Worm (Caenorhabditis elegans) whole organism, late embryonic: ENCODE data around the gene rbg-1.
"Not testable (repeated sequence)": the region's sequence is repeated elsewhere in the genome, so short reads cannot be mapped to it uniquely, and the experiment has no call there.

Source experiments
- K02D7.2 ChIP-seq: sonication (generic microtip); optimal IDR thresholded peaks from 2 replicates; lab custom pipeline; 2017; ENCODE audit warnings: mild to moderate bottlenecking, missing genetic modification characterization, missing compliant biosample characterization
- T23F11.4 ChIP-seq: fragments of 200-800 bp; sonication (Bioruptor generic); optimal IDR thresholded peaks from 2 replicates; lab custom pipeline; 2018; ENCODE audit warnings: mild to moderate bottlenecking, missing genetic modification characterization, missing compliant biosample characterization
- Y22D7AL.16 ChIP-seq: sonication (generic microtip); optimal IDR thresholded peaks from 2 replicates; lab custom pipeline; 2016; ENCODE audit warnings: missing genetic modification characterization, missing compliant biosample characterization
- ceh-14 ChIP-seq: sonication (generic microtip); optimal IDR thresholded peaks from 2 replicates; lab custom pipeline; 2016; ENCODE audit warnings: missing genotype, missing genetic modification characterization, missing compliant biosample characterization
- ceh-31 ChIP-seq: sonication (generic microtip); optimal IDR thresholded peaks from 2 replicates; lab custom pipeline; 2016; ENCODE audit warnings: missing genetic modification characterization, missing compliant biosample characterization
- ceh-34 ChIP-seq: sonication (generic microtip); optimal IDR thresholded peaks from 2 replicates; lab custom pipeline; 2016; ENCODE audit warnings: mild to moderate bottlenecking, missing genetic modification characterization, missing compliant biosample characterization
- ceh-48 ChIP-seq: sonication (generic microtip); optimal IDR thresholded peaks from 2 replicates; lab custom pipeline; 2016; ENCODE audit warnings: missing genetic modification characterization, inconsistent platforms, missing compliant biosample characterization
- che-1 ChIP-seq: sonication (generic microtip); optimal IDR thresholded peaks from 2 replicates; lab custom pipeline; 2016; ENCODE audit warnings: mild to moderate bottlenecking, missing genetic modification characterization, missing compliant biosample characterization
- dve-1 ChIP-seq: sonication (generic microtip); optimal IDR thresholded peaks from 2 replicates; lab custom pipeline; 2017; ENCODE audit warnings: antibody characterized with exemption, mild to moderate bottlenecking, missing genetic modification characterization, missing compliant biosample characterization
- elt-2 ChIP-seq: sonication (generic microtip); optimal IDR thresholded peaks from 2 replicates; lab custom pipeline; 2016; ENCODE audit warnings: missing genetic modification reagents, missing genetic modification characterization, missing compliant biosample characterization
- eyg-1 ChIP-seq: sonication (generic microtip); optimal IDR thresholded peaks from 2 replicates; lab custom pipeline; 2016; ENCODE audit warnings: missing genotype, missing genetic modification characterization, missing compliant biosample characterization
- fkh-10 ChIP-seq: fragments of 150-350 bp; optimal IDR thresholded peaks from 2 replicates; lab custom pipeline; 2014; ENCODE audit warnings: missing biosample characterization, missing genetic modification reagents, missing genetic modification characterization
- fkh-6 ChIP-seq: sonication (generic microtip); optimal IDR thresholded peaks from 2 replicates; lab custom pipeline; 2016; ENCODE audit warnings: missing genetic modification characterization, missing compliant biosample characterization
- gmeb-2 ChIP-seq: sonication (generic microtip); optimal IDR thresholded peaks from 2 replicates; lab custom pipeline; 2016; ENCODE audit warnings: missing genetic modification characterization, inconsistent platforms, missing compliant biosample characterization
- hlh-13 ChIP-seq: fragments of 200-800 bp; sonication (Bioruptor generic); optimal IDR thresholded peaks from 2 replicates; lab custom pipeline; 2018; ENCODE audit warnings: mild to moderate bottlenecking, missing genetic modification characterization, missing compliant biosample characterization
- hlh-30 ChIP-seq: sonication (generic microtip); optimal IDR thresholded peaks from 2 replicates; lab custom pipeline; 2017; ENCODE audit warnings: antibody characterized with exemption, missing genetic modification characterization, missing compliant biosample characterization; ENCODE audit not compliant: insufficient read depth
- hlh-6 ChIP-seq: sonication (generic microtip); optimal IDR thresholded peaks from 2 replicates; lab custom pipeline; 2016; ENCODE audit warnings: missing genotype, missing genetic modification characterization, missing compliant biosample characterization
- mec-3 ChIP-seq: sonication (generic microtip); optimal IDR thresholded peaks from 2 replicates; lab custom pipeline; 2016; ENCODE audit warnings: borderline replicate concordance, missing genetic modification characterization, missing compliant biosample characterization
- nfya-1 ChIP-seq: sonication (generic microtip); optimal IDR thresholded peaks from 2 replicates; lab custom pipeline; 2017; ENCODE audit warnings: missing genetic modification characterization, mild to moderate bottlenecking, missing compliant biosample characterization, antibody characterized with exemption, moderate library complexity
- nhr-11 ChIP-seq: fragments of 150-350 bp; optimal IDR thresholded peaks from 2 replicates; lab custom pipeline; 2014; ENCODE audit warnings: missing biosample characterization, missing genetic modification characterization
- nhr-232 ChIP-seq: sonication (generic microtip); optimal IDR thresholded peaks from 2 replicates; lab custom pipeline; 2016; ENCODE audit warnings: missing genetic modification characterization, missing compliant biosample characterization
- npax-4 ChIP-seq: sonication (generic microtip); optimal IDR thresholded peaks from 2 replicates; lab custom pipeline; 2016; ENCODE audit warnings: missing genetic modification characterization, missing compliant biosample characterization
- odd-2 ChIP-seq: sonication (generic microtip); optimal IDR thresholded peaks from 2 replicates; lab custom pipeline; 2017; ENCODE audit warnings: antibody characterized with exemption, mild to moderate bottlenecking, missing genetic modification characterization, missing compliant biosample characterization
- pag-3 ChIP-seq: sonication (generic microtip); optimal IDR thresholded peaks from 2 replicates; lab custom pipeline; 2016; ENCODE audit warnings: missing compliant biosample characterization, missing genetic modification characterization, borderline replicate concordance
- pat-9 ChIP-seq: fragments of 200-800 bp; sonication (Bioruptor generic); optimal IDR thresholded peaks from 2 replicates; lab custom pipeline; 2018; ENCODE audit warnings: mild to moderate bottlenecking, missing genetic modification characterization, moderate library complexity, missing compliant biosample characterization
- pax-1 ChIP-seq: fragments of 150-350 bp; optimal IDR thresholded peaks from 2 replicates; lab custom pipeline; 2014; ENCODE audit warnings: missing biosample characterization, missing genetic modification characterization
- ref-2 ChIP-seq: sonication (generic microtip); optimal IDR thresholded peaks from 2 replicates; lab custom pipeline; 2016; ENCODE audit warnings: missing genetic modification characterization, missing compliant biosample characterization
- sox-4 ChIP-seq: sonication (generic microtip); optimal IDR thresholded peaks from 2 replicates; lab custom pipeline; 2017; ENCODE audit warnings: mild to moderate bottlenecking, missing genetic modification characterization, inconsistent platforms, missing compliant biosample characterization
- syd-9 ChIP-seq: sonication (generic microtip); optimal IDR thresholded peaks from 2 replicates; lab custom pipeline; 2016; ENCODE audit warnings: mild to moderate bottlenecking, missing genetic modification characterization, moderate library complexity, missing compliant biosample characterization
- tbx-2 ChIP-seq: sonication (generic microtip); optimal IDR thresholded peaks from 2 replicates; lab custom pipeline; 2016; ENCODE audit warnings: missing genetic modification characterization, missing compliant biosample characterization
- unc-3 ChIP-seq, 2 experiments: fragments of 200-800 bp in 1 of 2; sonication (Bioruptor generic) in 1 of 2; sonication (generic microtip) in 1 of 2; conservative IDR thresholded peaks in 1 of 2; optimal IDR thresholded peaks in 1 of 2; 2 replicates each; pipeline versions ENCODE4 v1.3.6 to Lab custom; 2016 to 2022; ENCODE audit warnings: missing compliant biosample characterization in 2 of 2, missing genetic modification characterization in 2 of 2, missing genetic modification reagents in 1 of 2
- unc-42 ChIP-seq: sonication (generic microtip); optimal IDR thresholded peaks from 2 replicates; lab custom pipeline; 2016; ENCODE audit warnings: missing genotype, missing genetic modification characterization, missing compliant biosample characterization
- unc-86 ChIP-seq: sonication (generic microtip); optimal IDR thresholded peaks from 2 replicates; lab custom pipeline; 2016; ENCODE audit warnings: missing genetic modification characterization, missing compliant biosample characterization
- zip-5 ChIP-seq: sonication (generic microtip); optimal IDR thresholded peaks from 2 replicates; lab custom pipeline; 2016; ENCODE audit warnings: missing genetic modification characterization, missing compliant biosample characterization
- ztf-16 ChIP-seq: sonication (generic microtip); optimal IDR thresholded peaks from 2 replicates; lab custom pipeline; 2017; ENCODE audit warnings: missing genetic modification characterization, missing compliant biosample characterization

The rbg-1 gene

DNA sequence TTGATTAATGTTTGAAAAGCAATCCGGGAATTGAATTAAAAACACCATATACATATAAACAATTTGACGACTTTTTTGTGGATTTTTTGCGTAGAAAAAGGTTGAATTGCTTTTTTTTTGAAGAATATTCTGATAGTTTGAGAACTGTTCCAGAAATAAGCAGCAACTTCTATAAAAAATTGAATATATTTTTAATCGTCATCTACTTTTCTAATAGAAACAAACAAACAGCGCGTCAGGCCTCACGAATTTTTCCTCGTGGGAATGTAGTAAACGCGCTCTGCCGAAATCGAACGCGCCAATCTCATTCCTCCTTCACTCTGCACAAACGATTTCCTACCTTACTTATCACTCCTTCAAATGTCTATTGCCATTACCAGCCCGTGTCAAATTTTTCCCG is 19.1 kb upstream of the rbg-1 start, which contains the start of gene rgs-11:
Gene rgs-11 (plus strand): TSS at position 301 of the 400 bp plus-strand sequence.
- TF ChIP-seq sox-4 (no peak), T23F11.4 (no peak), npax-4 (tag; lab: Kevin White, UChicago) (no peak)
- TF ChIP-seq, all 69 proteins: peak for 0

- TF ChIP-seq hlh-6 (tag; lab: Kevin White, UChicago), result no peak
These were observed 17.6 kb upstream of the rbg-1 start, which contains the start of gene F45B8.5 for ce11 chrX:14965761-14966160. TSS of gene F45B8.5 (plus strand) at chrX:14966061.

DNA sequence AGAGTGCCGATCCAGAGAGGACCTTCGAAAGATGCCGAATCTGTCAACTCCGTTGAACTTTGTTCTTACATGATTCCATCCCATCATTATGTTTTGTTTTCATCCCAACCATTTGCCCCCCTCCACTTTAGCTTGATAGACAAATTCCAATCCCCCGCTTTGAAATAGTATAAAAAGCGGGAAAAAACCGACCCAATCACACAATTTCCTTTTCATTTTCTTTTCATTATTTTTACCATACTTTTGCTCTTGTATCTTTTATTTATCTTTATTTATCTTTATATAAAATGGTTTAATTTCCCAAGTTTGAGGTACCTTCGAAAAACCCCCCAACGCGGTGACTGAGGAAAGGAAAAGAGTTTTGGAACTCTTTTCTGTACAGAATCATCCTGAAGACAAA is 16.8 kb upstream of the rbg-1 start, which contains the start of gene F20D1.22:
Gene F20D1.22 (plus strand): TSS at position 301 of the 400 bp plus-strand sequence.
- TF ChIP-seq unc-3 (GFP tag; conservative IDR thresholded peaks at IDR 0.05; lab: Robert Waterston, UW); unc-3 (tag; optimal IDR thresholded peaks at IDR 0.05; lab: Kevin White, UChicago); nhr-232; unc-86 (tag; lab: Kevin White, UChicago): not testable (repeated sequence)

ce11 chrX:14969615-14970014 is 13.7 kb upstream of the rbg-1 start:
- TF ChIP-seq mec-3 (tag; lab: Kevin White, UChicago) (no peak), nhr-232 (no peak), zip-5 (tag; lab: Kevin White, UChicago) (no peak), gmeb-2 (tag; lab: Kevin White, UChicago) (no peak), elt-2 (tag; lab: Kevin White, UChicago) (no peak), hlh-13 (GFP tag; lab: Kevin White, UChicago) (no peak), Y22D7AL.16 (tag; lab: Kevin White, UChicago) (no peak), pat-9 (tag; lab: Kevin White, UChicago) (no peak)

- TF ChIP-seq nfya-1 (no peak), unc-42 (peak; percentile 62), ref-2 (tag; lab: Kevin White, UChicago) (no peak), K02D7.2 (tag; lab: Kevin White, UChicago) (no peak), fkh-10 (GFP tag; lab: Kevin White, UChicago) (no peak), elt-2 (tag; lab: Kevin White, UChicago) (peak; percentile 20), unc-86 (tag; lab: Kevin White, UChicago) (no peak), che-1 (no peak), hlh-30 (peak; percentile 70), T23F11.4 (no peak), hlh-6 (tag; lab: Kevin White, UChicago) (no peak), eyg-1 (tag; lab: Kevin White, UChicago) (no peak), ceh-14 (tag; lab: Kevin White, UChicago) (peak; percentile 53), ceh-34 (peak; percentile 34), tbx-2 (tag; lab: Kevin White, UChicago) (peak; percentile 39), ceh-31 (tag; lab: Kevin White, UChicago) (peak; percentile 36), ztf-16 (tag; lab: Kevin White, UChicago) (no peak), syd-9 (no peak), pax-1 (tag; lab: Kevin White, UChicago) (no peak), fkh-6 (tag; lab: Kevin White, UChicago) (no peak), ceh-48 (peak; percentile 19)
- TF ChIP-seq, all 69 proteins: peak for 8
These were observed 13.0 kb upstream of the rbg-1 start, which contains the start of the genes flwr-1 and tbc-1 for ce11 chrX:14970221-14970801. TSS of gene flwr-1 (minus strand) at chrX:14970271. TSS of gene tbc-1 (plus strand) at chrX:14970751.

ce11 chrX:14973085-14973484 is 10.2 kb upstream of the rbg-1 start:
- TF ChIP-seq nhr-11 (no peak), odd-2 (no peak), sox-4 (no peak), ztf-16 (tag; lab: Kevin White, UChicago) (no peak), pag-3 (tag; lab: Kevin White, UChicago) (no peak), pat-9 (tag; lab: Kevin White, UChicago) (no peak), dve-1 (no peak)
